Fruit fly (Drosophila melanogaster): ENCODE measurements around the gene CG14893.

Gene CG14893

dm6 chr3R:16624750-16625549 lies 4.4 kb downstream of the CG14893 start, which contains the start of gene Fas1:
Gene Fas1 (plus strand): TSS chr3R:16625238.
- TF ChIP-seq gl (tag; optimal IDR thresholded peaks at IDR 0.05) (no peak), fd96Ca (GFP tag; IDR thresholded peaks at IDR 0.05) (0 out of 3 replicates have a peak, but pooled peaks have one; percentile 36), Snoo (tag; optimal IDR thresholded peaks at IDR 0.05) (no peak), CG15710 (tag; optimal IDR thresholded peaks at IDR 0.05) (no peak), Pif1A (GFP tag; optimal IDR thresholded peaks at IDR 0.05) (no peak), Pif1B (GFP tag; optimal IDR thresholded peaks at IDR 0.05) (no peak), CG8159 (tag; optimal IDR thresholded peaks at IDR 0.05) (no peak), Ets98B (GFP tag; IDR thresholded peaks at IDR 0.05) (0 out of 2 replicates have a peak, but pooled peaks have one; percentile 12), CG9948 (tag; optimal IDR thresholded peaks at IDR 0.05) (no peak), CG10348 (GFP tag; IDR thresholded peaks at IDR 0.05) (no peak), CG17806 (tag; optimal IDR thresholded peaks at IDR 0.05) (no peak), CG14655 (GFP tag; optimal IDR thresholded peaks at IDR 0.05) (no peak), D1 (tag; optimal IDR thresholded peaks at IDR 0.05) (no peak), CG32121 (GFP tag; IDR thresholded peaks at IDR 0.05) (no peak), CG8301 (tag; optimal IDR thresholded peaks at IDR 0.05) (no peak), CG12605 (GFP tag; IDR thresholded peaks at IDR 0.05) (no peak)

- no peak for TF ChIP-seq D1 (tag; optimal IDR thresholded peaks at IDR 0.05)
- no peak for TF ChIP-seq CG17806 (tag; optimal IDR thresholded peaks at IDR 0.05)
- TF ChIP-seq rn (GFP tag; IDR thresholded peaks at IDR 0.05), result no peak
- TF ChIP-seq Ets98B (GFP tag; IDR thresholded peaks at IDR 0.05), result no peak
- no peak for TF ChIP-seq CG8159 (tag; optimal IDR thresholded peaks at IDR 0.05)
- peak; percentile 94 for TF ChIP-seq CG13204 (GFP tag; optimal IDR thresholded peaks at IDR 0.05)
- no peak for TF ChIP-seq CG32121 (GFP tag; IDR thresholded peaks at IDR 0.05)
- no peak for TF ChIP-seq CG12605 (GFP tag; IDR thresholded peaks at IDR 0.05)
- TF ChIP-seq EcR (GFP tag; optimal IDR thresholded peaks at IDR 0.05), result peak; percentile 34
- no peak for TF ChIP-seq CG14655 (GFP tag; optimal IDR thresholded peaks at IDR 0.05)
Observed at dm6 chr3R:16625844-16626430, 5.4 kb downstream of the CG14893 start.

- TF ChIP-seq gl (tag; optimal IDR thresholded peaks at IDR 0.05), result no peak
- TF ChIP-seq Pif1A (GFP tag; optimal IDR thresholded peaks at IDR 0.05), result no peak
- no peak for TF ChIP-seq fd96Ca (GFP tag; IDR thresholded peaks at IDR 0.05)
- no peak for TF ChIP-seq CG17806 (tag; optimal IDR thresholded peaks at IDR 0.05)
- no peak for TF ChIP-seq CG32121 (GFP tag; IDR thresholded peaks at IDR 0.05)
- TF ChIP-seq EcR (GFP tag; optimal IDR thresholded peaks at IDR 0.05), result no peak
- TF ChIP-seq CG13204 (GFP tag; optimal IDR thresholded peaks at IDR 0.05), result no peak
- TF ChIP-seq CG4496 (GFP tag; IDR thresholded peaks at IDR 0.05), result no peak
Observed at dm6 chr3R:16626899-16627432, 6.4 kb downstream of the CG14893 start.

dm6 chr3R:16630564-16630963 lies 10.0 kb downstream of the CG14893 start:
- no peak for TF ChIP-seq CG15710 (tag; optimal IDR thresholded peaks at IDR 0.05)
- TF ChIP-seq Ets98B (GFP tag; IDR thresholded peaks at IDR 0.05), result no peak
- no peak for TF ChIP-seq CG32121 (GFP tag; IDR thresholded peaks at IDR 0.05)
- no peak for TF ChIP-seq fd96Ca (GFP tag; IDR thresholded peaks at IDR 0.05)
- TF ChIP-seq CG8301 (tag; optimal IDR thresholded peaks at IDR 0.05), result no peak
- no peak for TF ChIP-seq CG10348 (GFP tag; IDR thresholded peaks at IDR 0.05)
- no peak for TF ChIP-seq D1 (tag; optimal IDR thresholded peaks at IDR 0.05)
- no peak for TF ChIP-seq CG14655 (GFP tag; optimal IDR thresholded peaks at IDR 0.05)
- TF ChIP-seq rn (GFP tag; IDR thresholded peaks at IDR 0.05), result no peak
- TF ChIP-seq CG4496 (GFP tag; IDR thresholded peaks at IDR 0.05), result no peak
- TF ChIP-seq CG9948 (tag; optimal IDR thresholded peaks at IDR 0.05), result no peak
- TF ChIP-seq gl (tag; optimal IDR thresholded peaks at IDR 0.05), result no peak
- TF ChIP-seq CG8159 (tag; optimal IDR thresholded peaks at IDR 0.05), result no peak
- TF ChIP-seq CG34367 (tag; optimal IDR thresholded peaks at IDR 0.05), result no peak
- TF ChIP-seq CG13204 (GFP tag; optimal IDR thresholded peaks at IDR 0.05), result no peak
- TF ChIP-seq CG12605 (GFP tag; IDR thresholded peaks at IDR 0.05), result no peak
- no peak for TF ChIP-seq Pif1A (GFP tag; optimal IDR thresholded peaks at IDR 0.05)

dm6 chr3R:16632698-16633097 lies 12.1 kb downstream of the CG14893 start:
- no peak for TF ChIP-seq CG13204 (GFP tag; optimal IDR thresholded peaks at IDR 0.05)
- TF ChIP-seq CG8301 (tag; optimal IDR thresholded peaks at IDR 0.05), result no peak
- no peak for TF ChIP-seq Pif1B (GFP tag; optimal IDR thresholded peaks at IDR 0.05)
- no peak for TF ChIP-seq CG34367 (tag; optimal IDR thresholded peaks at IDR 0.05)
- TF ChIP-seq CG17806 (tag; optimal IDR thresholded peaks at IDR 0.05), result no peak
- no peak for TF ChIP-seq gl (tag; optimal IDR thresholded peaks at IDR 0.05)
- TF ChIP-seq CG12605 (GFP tag; IDR thresholded peaks at IDR 0.05), result no peak
- no peak for TF ChIP-seq Snoo (tag; optimal IDR thresholded peaks at IDR 0.05)
- TF ChIP-seq fd96Ca (GFP tag; IDR thresholded peaks at IDR 0.05), result no peak
- TF ChIP-seq rn (GFP tag; IDR thresholded peaks at IDR 0.05), result no peak
- TF ChIP-seq Ets98B (GFP tag; IDR thresholded peaks at IDR 0.05), result no peak

- no peak for TF ChIP-seq Pif1B (GFP tag; optimal IDR thresholded peaks at IDR 0.05)
Observed at dm6 chr3R:16640005-16640408, 19.4 kb downstream of the CG14893 start, which contains the start of gene nonA-l. Gene nonA-l (plus strand): TSS chr3R:16640205.

All from whole organism, pupa.